Worm (Caenorhabditis elegans) whole organism, L4/young adult: Measurements from ENCODE around the gene F53F1.6.

Experiments used
- dao-5 ChIP-seq: sonication (generic microtip); optimal IDR thresholded peaks from 2 replicates; lab custom pipeline; 2016; ENCODE audit warnings: missing genotype, missing genetic modification characterization, moderate library complexity, missing compliant biosample characterization
- him-1 ChIP-seq: sonication (generic microtip); optimal IDR thresholded peaks from 2 replicates; lab custom pipeline; 2016; ENCODE audit warnings: missing genotype, missing genetic modification reagents, missing genetic modification characterization, missing compliant biosample characterization

ce11 chrV:13423608-13424007, 6.2 kb upstream of the F53F1.6 start, which contains the start of gene srv-10:
- TF ChIP-seq him-1 (tag; lab: Kevin White, UChicago) (no peak), dao-5 (tag; lab: Kevin White, UChicago) (no peak)
